Fruit fly (Drosophila melanogaster): ENCODE data around the gene Cds.
A peak's percentile ranks its signal among the peaks of the same experiment; 100 is the strongest.

The Cds gene

dm6 chr3L:8096106-8096558 is 31.4 kb upstream of the Cds start (continued):
- TF ChIP-seq pita (GFP tag; optimal IDR thresholded peaks at IDR 0.05): no peak
- peak; percentile 85 for TF ChIP-seq phol (tag; optimal IDR thresholded peaks at IDR 0.05)
- peak; percentile 97 for TF ChIP-seq fd3F (GFP tag; optimal IDR thresholded peaks at IDR 0.05)
- TF ChIP-seq vvl (GFP tag; IDR thresholded peaks at IDR 0.05): peak; percentile 90
- TF ChIP-seq CG32767 (GFP tag; IDR thresholded peaks at IDR 0.05): peak; percentile 94
- TF ChIP-seq CG10209 (GFP tag; optimal IDR thresholded peaks at IDR 0.05): peak; percentile 97
- peak; percentile 94 for TF ChIP-seq scrt (GFP tag; optimal IDR thresholded peaks at IDR 0.05)
- peak; percentile 96 for TF ChIP-seq CG11695 (GFP tag; IDR thresholded peaks at IDR 0.05)
- peak; percentile 41 for TF ChIP-seq CG15073 (GFP tag; optimal IDR thresholded peaks at IDR 0.05)
- peak; percentile 20 for TF ChIP-seq ab (GFP tag; optimal IDR thresholded peaks at IDR 0.05)
- TF ChIP-seq ems (GFP tag; optimal IDR thresholded peaks at IDR 0.05): peak; percentile 88
- TF ChIP-seq sens (GFP tag): peak; percentile 96
- TF ChIP-seq gro (GFP tag; optimal IDR thresholded peaks at IDR 0.05): peak; percentile 94
- peak; percentile 45 for TF ChIP-seq CG14710 (tag; optimal IDR thresholded peaks at IDR 0.05)
- TF ChIP-seq ftz-f1 (GFP tag; optimal IDR thresholded peaks at IDR 0.05): peak; percentile 71
- TF ChIP-seq CG17385 (GFP tag; optimal IDR thresholded peaks at IDR 0.05): peak; percentile 93
- TF ChIP-seq CG15601 (tag; optimal IDR thresholded peaks at IDR 0.05): peak; percentile 63
- peak; percentile 97 for TF ChIP-seq CG13894 (tag; optimal IDR thresholded peaks at IDR 0.05)
- peak; percentile 93 for TF ChIP-seq CG2889 (GFP tag; IDR thresholded peaks at IDR 0.05)
- TF ChIP-seq Taf1 (GFP tag; IDR thresholded peaks at IDR 0.05): peak; percentile 88
- TF ChIP-seq Ada2b (GFP tag; IDR thresholded peaks at IDR 0.05): peak; percentile 94
- TF ChIP-seq gsb-n (tag; optimal IDR thresholded peaks at IDR 0.05): peak; percentile 61
- peak; percentile 88 for TF ChIP-seq CG4424 (GFP tag; optimal IDR thresholded peaks at IDR 0.05)
- TF ChIP-seq slou (GFP tag; optimal IDR thresholded peaks at IDR 0.05): peak; percentile 89
- peak; percentile 86 for TF ChIP-seq Nf-YA (GFP tag; IDR thresholded peaks at IDR 0.05)
- TF ChIP-seq CG32772 (GFP tag; IDR thresholded peaks at IDR 0.05): peak; percentile 90
- TF ChIP-seq CG7987 (GFP tag; optimal IDR thresholded peaks at IDR 0.05): peak; percentile 81
- peak; percentile 65 for TF ChIP-seq Camta (GFP tag; optimal IDR thresholded peaks at IDR 0.05)
- no peak for TF ChIP-seq hkb (optimal IDR thresholded peaks at IDR 0.05)
- peak; percentile 96 for TF ChIP-seq hkb (GFP tag; IDR thresholded peaks at IDR 0.05)
- peak; percentile 85 for TF ChIP-seq C15 (GFP tag; IDR thresholded peaks at IDR 0.05)
- no peak; the same call in 1 of the 2 replicates for TF ChIP-seq bbx (GFP tag; IDR thresholded peaks at IDR 0.05; ENCODE audit: partially characterized antibody)
- peak; percentile 86 for TF ChIP-seq wor (GFP tag; IDR thresholded peaks at IDR 0.05)
- no peak for TF ChIP-seq bigmax (GFP tag; optimal IDR thresholded peaks at IDR 0.05)
- TF ChIP-seq Six4 (GFP tag; optimal IDR thresholded peaks at IDR 0.05): peak; percentile 85
- TF ChIP-seq salm (tag; optimal IDR thresholded peaks at IDR 0.05): peak; percentile 89
- peak; percentile 97 for TF ChIP-seq CG8924 (tag; optimal IDR thresholded peaks at IDR 0.05)
- peak; percentile 45 for TF ChIP-seq CG11398 (GFP tag; optimal IDR thresholded peaks at IDR 0.05)
- peak; percentile 90 for TF ChIP-seq CG11093 (GFP tag; IDR thresholded peaks at IDR 0.05)
- TF ChIP-seq gt (GFP tag; IDR thresholded peaks at IDR 0.05): 0 out of 2 replicates have a peak, but pooled peaks have one; percentile 47
- TF ChIP-seq lilli (GFP tag; optimal IDR thresholded peaks at IDR 0.05): peak; percentile 96
- peak; percentile 7 for TF ChIP-seq pzg (GFP tag; optimal IDR thresholded peaks at IDR 0.05)
- peak; percentile 78 for TF ChIP-seq NK7.1 (GFP tag; optimal IDR thresholded peaks at IDR 0.05)
- TF ChIP-seq tll (GFP tag; optimal IDR thresholded peaks at IDR 0.05): no peak
- peak; percentile 87 for TF ChIP-seq D19A (tag; optimal IDR thresholded peaks at IDR 0.05)
- TF ChIP-seq cad (GFP tag; optimal IDR thresholded peaks at IDR 0.05): no peak
- no peak for TF ChIP-seq pfk (GFP tag; optimal IDR thresholded peaks at IDR 0.05)
- peak; percentile 97 for TF ChIP-seq HmgZ (tag; optimal IDR thresholded peaks at IDR 0.05)
- TF ChIP-seq Poxn (GFP tag; IDR thresholded peaks at IDR 0.05): peak; percentile 96
- TF ChIP-seq CG1024 (GFP tag; IDR thresholded peaks at IDR 0.05): peak; percentile 59
- TF ChIP-seq CG3726 (GFP tag; IDR thresholded peaks at IDR 0.05): peak; percentile 85; the same call in 2 of the 3 replicates
- peak; percentile 74 for TF ChIP-seq CG1792 (GFP tag; optimal IDR thresholded peaks at IDR 0.05)
